Fruit fly (Drosophila melanogaster): Measurements from ENCODE around the gene CG9926.

CG9926 gene

DNA sequence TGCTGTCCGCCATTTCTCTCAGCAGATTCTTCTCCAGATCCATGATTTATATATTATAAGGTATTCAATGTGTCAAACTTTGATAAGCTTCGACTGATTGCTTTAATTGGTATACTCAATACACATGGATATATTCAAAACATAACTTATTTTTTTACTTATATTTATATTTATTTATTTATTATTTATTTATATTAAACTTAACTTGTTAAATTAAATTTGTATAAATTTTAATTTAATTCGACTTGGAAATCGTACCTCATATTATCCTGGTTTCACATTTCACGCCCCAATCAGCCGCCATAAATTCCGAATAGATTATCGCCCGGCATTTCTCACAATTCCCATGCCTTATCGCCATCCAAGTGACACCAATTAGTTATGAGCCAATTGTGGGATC lies 7.6 kb downstream of the CG9926 start, which contains the start of gene Art9:
Gene Art9 (minus strand): TSS at position 101 of the 400 bp plus-strand sequence.
- no peak for TF ChIP-seq OdsH (GFP tag; optimal IDR thresholded peaks at IDR 0.05)
- TF ChIP-seq CG6163 (GFP tag; IDR thresholded peaks at IDR 0.05) = no peak
- no peak for TF ChIP-seq salr (GFP tag; optimal IDR thresholded peaks at IDR 0.05)
- no peak for TF ChIP-seq Met (GFP tag; optimal IDR thresholded peaks at IDR 0.05)
- no peak for TF ChIP-seq CG6276 (GFP tag; optimal IDR thresholded peaks at IDR 0.05)

DNA sequence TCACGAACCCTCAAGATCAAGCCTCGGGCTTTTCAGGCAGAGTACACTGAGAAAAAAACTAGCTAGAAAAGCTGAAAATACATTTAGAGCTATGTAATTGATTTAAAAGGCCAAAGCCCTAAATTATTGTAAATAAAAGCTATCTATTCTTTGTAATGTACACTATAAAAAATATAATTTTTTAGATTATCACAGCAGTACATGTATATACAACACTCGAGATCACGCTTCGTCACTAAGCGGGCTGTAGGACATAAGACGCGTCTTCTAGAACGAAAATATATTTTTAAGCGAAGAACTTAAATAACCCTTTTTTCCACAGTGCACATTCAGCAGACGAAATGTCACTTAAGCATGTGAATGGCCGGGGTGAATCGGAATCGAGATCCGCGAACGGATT lies 9.5 kb downstream of the CG9926 start:
- TF ChIP-seq CG10669 (GFP tag; optimal IDR thresholded peaks at IDR 0.05) = peak; percentile 55
- peak; percentile 30 for TF ChIP-seq Sox15 (GFP tag; optimal IDR thresholded peaks at IDR 0.05)
- TF ChIP-seq CG8119 (GFP tag; IDR thresholded peaks at IDR 0.05) = no peak
- no peak for TF ChIP-seq CG15336 (GFP tag; IDR thresholded peaks at IDR 0.05)
- peak; percentile 63 for TF ChIP-seq CG3919 (GFP tag; optimal IDR thresholded peaks at IDR 0.05)
- TF ChIP-seq Hr38 (GFP tag; optimal IDR thresholded peaks at IDR 0.05) = no peak
- TF ChIP-seq CG9139 (GFP tag; optimal IDR thresholded peaks at IDR 0.05) = no peak
- peak; percentile 29 for TF ChIP-seq Sox14 (GFP tag; optimal IDR thresholded peaks at IDR 0.05)
- peak; percentile 77 for TF ChIP-seq Sox102F (GFP tag; optimal IDR thresholded peaks at IDR 0.05)
- peak; percentile 67 for TF ChIP-seq lz (GFP tag; optimal IDR thresholded peaks at IDR 0.05)
- peak; percentile 10 to 62 for TF ChIP-seq ss (GFP tag; optimal IDR thresholded peaks at IDR 0.05)
- peak; percentile 70 for TF ChIP-seq Smox (GFP tag; optimal IDR thresholded peaks at IDR 0.05)
- peak; percentile 80 for TF ChIP-seq esn (GFP tag; optimal IDR thresholded peaks at IDR 0.05)
- peak; percentile 34; the same call in 2 of the 3 replicates for TF ChIP-seq CG6163 (GFP tag; IDR thresholded peaks at IDR 0.05)
- TF ChIP-seq spab (GFP tag; optimal IDR thresholded peaks at IDR 0.05) = peak; percentile 61
- TF ChIP-seq CG6808 (GFP tag; optimal IDR thresholded peaks at IDR 0.05) = peak; percentile 66
- no peak for TF ChIP-seq eg (GFP tag; IDR thresholded peaks at IDR 0.05)
- TF ChIP-seq Hr4 (GFP tag; optimal IDR thresholded peaks at IDR 0.05) = no peak
- TF ChIP-seq fd85E (GFP tag; optimal IDR thresholded peaks at IDR 0.05) = no peak
- TF ChIP-seq fd59A (GFP tag; optimal IDR thresholded peaks at IDR 0.05) = peak; percentile 57
- peak; percentile 38 for TF ChIP-seq CG6792 (GFP tag; optimal IDR thresholded peaks at IDR 0.05)
- TF ChIP-seq Hr39 (GFP tag; optimal IDR thresholded peaks at IDR 0.05) = peak; percentile 60
- no peak for TF ChIP-seq CG7368 (GFP tag; optimal IDR thresholded peaks at IDR 0.05)
- no peak for TF ChIP-seq dac (GFP tag; optimal IDR thresholded peaks at IDR 0.05)
- no peak for TF ChIP-seq fkh (GFP tag; optimal IDR thresholded peaks at IDR 0.05)
- peak; percentile 65 for TF ChIP-seq CG3032 (tag; optimal IDR thresholded peaks at IDR 0.05)
- peak; percentile 31 for TF ChIP-seq vri (GFP tag; optimal IDR thresholded peaks at IDR 0.05)
- no peak for TF ChIP-seq CG4318 (GFP tag; optimal IDR thresholded peaks at IDR 0.05)
- TF ChIP-seq Met (GFP tag; optimal IDR thresholded peaks at IDR 0.05) = peak; percentile 67
- peak; percentile 75 for TF ChIP-seq topi (GFP tag; optimal IDR thresholded peaks at IDR 0.05)
- peak; percentile 63 for TF ChIP-seq cyc (GFP tag; optimal IDR thresholded peaks at IDR 0.05)
- no peak for TF ChIP-seq CG8319 (GFP tag; optimal IDR thresholded peaks at IDR 0.05)
- peak; percentile 63 for TF ChIP-seq Ets96B (tag; optimal IDR thresholded peaks at IDR 0.05)
- peak; percentile 53 for TF ChIP-seq achi (GFP tag; optimal IDR thresholded peaks at IDR 0.05)
- TF ChIP-seq Eip78C (GFP tag) = peak; percentile 89
- peak; percentile 43 for TF ChIP-seq CG34406 (GFP tag; optimal IDR thresholded peaks at IDR 0.05)
- no peak for TF ChIP-seq Gug (GFP tag; IDR thresholded peaks at IDR 0.05)
- TF ChIP-seq CG6854 (GFP tag; optimal IDR thresholded peaks at IDR 0.05) = no peak
- TF ChIP-seq Eip75B (GFP tag; optimal IDR thresholded peaks at IDR 0.05) = peak; percentile 62
- peak; percentile 45 for TF ChIP-seq net (GFP tag; optimal IDR thresholded peaks at IDR 0.05)
- peak; percentile 36 for TF ChIP-seq Ets21C (GFP tag; optimal IDR thresholded peaks at IDR 0.05)
- TF ChIP-seq CG11902 (GFP tag; optimal IDR thresholded peaks at IDR 0.05) = peak; percentile 29
- no peak for TF ChIP-seq CG16779 (tag; optimal IDR thresholded peaks at IDR 0.05)
- no peak for TF ChIP-seq Lpt (GFP tag; optimal IDR thresholded peaks at IDR 0.05)
- no peak for TF ChIP-seq salr (GFP tag; optimal IDR thresholded peaks at IDR 0.05)
- TF ChIP-seq Eip93F (GFP tag; optimal IDR thresholded peaks at IDR 0.05) = no peak
- TF ChIP-seq pdm3 (GFP tag; optimal IDR thresholded peaks at IDR 0.05) = peak; percentile 37
- TF ChIP-seq dsx (GFP tag; optimal IDR thresholded peaks at IDR 0.05; ENCODE audit: poor library complexity, severe bottlenecking) = peak; percentile 41
- TF ChIP-seq CG6276 (GFP tag; optimal IDR thresholded peaks at IDR 0.05) = no peak

All from whole organism, prepupa.